Fruit fly (Drosophila melanogaster) Kc167 (cell line): ENCODE results near the gene DCX-EMAP.

Experiments used
- Myc ChIP-seq: fragments of >200 bp; optimal IDR thresholded peaks from 2 replicates; lab custom pipeline; 2017; ENCODE audit warnings: missing external identifiers
- Sin3A ChIP-seq: fragments of >200 bp; optimal IDR thresholded peaks from 2 replicates; lab custom pipeline; 2018; ENCODE audit warnings: missing external identifiers
- h ChIP-seq: fragments of >200 bp; optimal IDR thresholded peaks from 3 replicates; lab custom pipeline; 2018; ENCODE audit warnings: missing external identifiers
- insv ChIP-seq: fragments of >200 bp; optimal IDR thresholded peaks from 3 replicates; lab custom pipeline; 2018; ENCODE audit warnings: missing external identifiers
- psq ChIP-seq: fragments of >200 bp; optimal IDR thresholded peaks from 2 replicates; lab custom pipeline; 2017; ENCODE audit warnings: missing external identifiers
- ttk ChIP-seq: sonication (Bioruptor generic); optimal IDR thresholded peaks from 2 replicates; lab custom pipeline; 2017; ENCODE audit warnings: missing external identifiers

DCX-EMAP gene

DNA sequence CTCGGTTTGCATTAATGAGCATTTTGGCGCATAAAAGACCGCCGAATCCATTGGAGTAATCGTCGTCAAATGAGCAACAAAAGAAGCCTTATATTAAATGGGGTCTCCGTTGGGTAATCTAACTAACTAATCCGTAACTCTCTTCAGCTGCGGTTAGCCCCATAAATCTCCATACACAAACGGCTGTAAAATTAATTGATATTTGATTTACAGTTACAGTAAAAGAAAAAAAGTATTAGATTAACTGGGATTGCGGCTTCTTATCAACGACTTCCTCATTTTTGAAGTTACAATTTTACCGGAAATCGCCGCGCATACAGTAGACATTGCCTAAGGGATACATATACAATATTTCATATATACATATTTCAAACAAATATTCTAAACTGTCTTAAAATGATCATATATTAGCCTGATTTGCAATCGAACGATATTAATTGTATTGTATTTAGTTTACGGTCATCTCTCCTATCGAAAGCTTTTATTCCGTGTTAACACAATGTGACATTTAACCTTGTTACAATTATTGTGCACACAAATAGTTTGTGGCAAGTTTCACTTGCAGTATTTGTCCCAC, 82.8 kb downstream of the DCX-EMAP start:
- TF ChIP-seq ttk (no peak), Myc (lab: Kevin White, UChicago) (no peak), insv (lab: Kevin White, UChicago) (no peak), psq (lab: Kevin White, UChicago) (no peak), Sin3A (lab: Kevin White, UChicago) (no peak), h (no peak)

DNA sequence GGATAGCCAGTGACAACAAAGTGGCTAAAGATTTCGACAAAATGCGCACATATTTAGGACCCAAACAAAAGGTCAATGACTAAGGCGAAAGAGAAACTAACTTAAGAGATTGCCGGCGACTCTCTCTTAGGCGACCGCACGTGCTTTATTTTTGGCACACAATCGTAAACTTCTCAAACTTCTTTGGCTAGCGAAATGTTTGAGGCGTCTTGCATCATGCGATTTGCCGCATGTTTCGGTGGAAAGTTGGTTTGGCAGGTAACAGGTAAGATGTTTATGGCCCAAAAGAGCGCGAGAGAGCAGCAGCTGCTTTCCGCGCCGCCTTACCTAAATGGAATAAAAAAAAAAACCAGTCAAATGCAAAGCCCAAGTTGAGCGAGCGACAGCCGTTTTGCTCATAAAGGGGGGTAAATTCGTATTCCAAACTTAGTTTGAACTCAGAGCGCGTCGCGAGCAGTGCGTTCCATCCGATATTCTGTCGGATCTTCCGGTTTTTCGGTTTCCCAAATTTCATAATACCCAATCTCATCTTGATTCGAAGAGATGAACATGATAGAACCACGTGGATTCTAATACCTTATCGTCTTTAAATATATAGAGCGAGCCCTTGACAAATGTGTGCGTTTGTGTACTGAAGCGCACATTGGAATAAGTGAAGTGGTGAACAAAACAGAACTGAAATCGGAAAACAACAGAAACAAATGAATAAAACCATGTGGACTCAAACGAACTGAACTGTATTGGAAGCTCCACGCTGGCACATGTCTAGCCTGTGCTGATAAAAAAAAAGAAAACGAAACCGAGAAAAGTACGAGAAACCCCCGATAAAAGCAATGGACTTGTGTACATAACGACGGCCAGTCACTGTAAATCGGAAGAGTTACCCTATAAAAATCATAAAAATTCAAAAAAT, 83.6 kb downstream of the DCX-EMAP start:
- TF ChIP-seq Myc (lab: Kevin White, UChicago) (no peak), insv (lab: Kevin White, UChicago) (no peak), Sin3A (lab: Kevin White, UChicago) (no peak), h (no peak), ttk (no peak), psq (lab: Kevin White, UChicago) (no peak)

DNA sequence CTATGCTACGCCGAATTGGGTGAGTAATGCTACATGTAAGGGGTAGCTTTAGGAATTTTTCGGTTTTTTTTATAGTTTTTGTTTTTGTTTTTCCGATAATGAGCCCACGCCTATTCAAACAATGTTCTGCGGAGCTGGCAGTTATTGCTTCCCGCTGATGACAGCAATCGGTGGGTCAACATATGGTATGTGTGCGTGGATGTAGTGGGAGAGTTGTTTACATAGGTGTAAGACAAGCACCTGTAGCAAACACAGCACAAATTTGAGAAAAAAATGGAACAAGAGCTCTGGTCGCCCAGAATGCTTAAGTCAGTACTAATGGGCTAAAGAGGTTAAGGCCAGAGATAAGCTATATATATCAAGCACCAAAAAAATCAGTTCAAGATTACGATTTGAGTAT, 84.6 kb downstream of the DCX-EMAP start:
- TF ChIP-seq Myc (lab: Kevin White, UChicago) (no peak), ttk (no peak), psq (lab: Kevin White, UChicago) (no peak), Sin3A (lab: Kevin White, UChicago) (no peak), h (no peak), insv (lab: Kevin White, UChicago) (no peak)

DNA sequence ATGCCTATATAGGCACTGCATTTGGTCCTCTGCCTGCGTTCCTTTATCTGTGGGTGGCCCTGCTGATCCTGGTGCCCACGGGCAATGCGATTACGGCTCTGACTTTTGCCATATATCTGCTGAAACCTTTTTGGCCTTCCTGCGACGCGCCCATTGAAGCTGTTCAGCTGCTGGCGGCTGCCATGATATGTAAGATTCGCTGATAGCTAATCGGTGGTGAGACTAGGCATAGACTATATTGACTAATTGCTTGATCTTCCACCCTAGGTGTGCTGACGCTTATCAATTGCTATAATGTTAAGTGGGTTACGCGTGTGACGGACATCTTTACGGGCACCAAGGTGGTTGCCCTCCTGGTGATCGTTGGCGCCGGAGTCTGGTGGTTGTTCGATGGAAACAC, 86.3 kb downstream of the DCX-EMAP start:
- TF ChIP-seq Myc (lab: Kevin White, UChicago) (no peak), ttk (no peak), psq (lab: Kevin White, UChicago) (no peak), insv (lab: Kevin White, UChicago) (no peak), Sin3A (lab: Kevin White, UChicago) (no peak), h (no peak)

DNA sequence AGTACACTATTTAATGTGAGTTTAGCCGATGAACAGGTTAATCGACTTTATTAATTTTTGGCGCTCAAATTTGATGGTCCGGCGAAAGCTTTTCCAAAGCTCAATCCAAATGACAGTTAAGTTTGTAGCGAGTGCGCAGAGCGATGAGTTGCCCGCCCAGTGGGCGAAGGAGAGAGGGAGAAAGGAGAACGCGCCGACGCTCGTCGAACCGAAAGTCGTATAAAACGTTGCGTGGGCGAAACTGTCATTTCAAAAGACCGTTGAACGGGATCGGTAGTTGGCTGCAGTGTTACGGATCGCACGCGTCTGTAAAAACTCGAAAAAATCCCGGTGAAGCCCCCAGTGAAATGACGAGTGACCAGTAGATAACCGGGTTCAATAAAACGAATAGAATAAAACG, 88.4 kb downstream of the DCX-EMAP start, which contains the start of gene Zip71B:
Gene Zip71B, plus strand, starts transcription at position 265 of the 400 bp plus-strand sequence.
- no peak for TF ChIP-seq insv (lab: Kevin White, UChicago)
- no peak for TF ChIP-seq Sin3A (lab: Kevin White, UChicago)
- TF ChIP-seq ttk, result no peak
- TF ChIP-seq Myc (lab: Kevin White, UChicago), result no peak
- TF ChIP-seq h, result no peak
